Worm (Caenorhabditis elegans) whole organism, L4 larva: ENCODE data around the gene pitr-1.
"Not testable (repeated sequence)": the region's sequence is repeated elsewhere in the genome, so short reads cannot be mapped to it uniquely, and the experiment has no call there.

Experiments used
- D1046.2 ChIP-seq: fragments of 200-800 bp; sonication (Bioruptor generic); IDR thresholded peaks from 2 replicates; pipeline ENCODE4 v1.3.6; 2022; ENCODE audit warnings: missing genetic modification characterization, missing compliant biosample characterization
- R02D3.7 ChIP-seq: fragments of 150-350 bp; sonication (generic microtip); optimal IDR thresholded peaks from 3 replicates; lab custom pipeline; 2014; ENCODE audit warnings: missing biosample characterization, missing genetic modification characterization
- attf-4 ChIP-seq: sonication (generic microtip); optimal IDR thresholded peaks from 3 replicates; lab custom pipeline; 2017; ENCODE audit warnings: missing biosample characterization, missing genetic modification characterization
- ceh-28 ChIP-seq: fragments of 150-350 bp; optimal IDR thresholded peaks from 2 replicates; lab custom pipeline; 2014; ENCODE audit warnings: missing biosample characterization, missing genetic modification reagents, missing genetic modification characterization
- ceh-44 ChIP-seq: fragments of 200-800 bp; sonication (Bioruptor generic); IDR thresholded peaks from 2 replicates; pipeline ENCODE4 v1.3.6; 2022; ENCODE audit warnings: missing genetic modification reagents, missing genetic modification characterization, missing compliant biosample characterization
- egl-27 ChIP-seq: sonication (generic microtip); optimal IDR thresholded peaks from 3 replicates; lab custom pipeline; 2017; ENCODE audit warnings: missing biosample characterization, missing genetic modification reagents, missing genetic modification characterization
- egl-43 ChIP-seq: fragments of 200-800 bp; sonication (Bioruptor generic); IDR thresholded peaks from 2 replicates; pipeline ENCODE4 v1.3.6; 2022; ENCODE audit warnings: missing genetic modification reagents, missing genetic modification characterization, missing compliant biosample characterization
- fkh-10 ChIP-seq: fragments of 150-350 bp; optimal IDR thresholded peaks from 2 replicates; lab custom pipeline; 2014; ENCODE audit warnings: missing biosample characterization, missing genetic modification reagents, missing genetic modification characterization
- lim-7 ChIP-seq: fragments of 200-800 bp; sonication (Bioruptor generic); IDR thresholded peaks from 2 replicates; pipeline ENCODE4 v1.3.6; 2022; ENCODE audit warnings: missing genetic modification characterization, missing compliant biosample characterization
- lsy-2 ChIP-seq, 2 experiments: fragments of 150-350 bp in 1 of 2; sonication (generic microtip) in 1 of 2; optimal IDR thresholded peaks; 2 replicates each; lab custom pipeline; 2014 to 2017; ENCODE audit warnings: missing biosample characterization in 2 of 2, missing genetic modification characterization in 2 of 2
- madf-9 ChIP-seq: fragments of 200-800 bp; sonication (Bioruptor generic); conservative IDR thresholded peaks from 2 replicates; pipeline ENCODE4 v1.3.6; 2022; ENCODE audit warnings: missing genetic modification reagents, missing genetic modification characterization, missing compliant biosample characterization
- nhr-10 ChIP-seq: fragments of 150-350 bp; optimal IDR thresholded peaks from 2 replicates; lab custom pipeline; 2014; ENCODE audit warnings: missing biosample characterization, missing genetic modification characterization
- unc-62 ChIP-seq, 3 experiments: fragments of 150-350 bp in 1 of 3; sonication (generic microtip); optimal IDR thresholded peaks in 2 of 3; peaks in 1 of 3; 1 replicate in 1 of 3; 2 replicates in 2 of 3; lab custom pipeline; 2014 to 2017; ENCODE audit warnings: missing biosample characterization in 3 of 3, missing genetic modification characterization in 3 of 3, missing genetic modification reagents in 3 of 3, missing genotype in 1 of 3
- zag-1 ChIP-seq: fragments of 150-350 bp; optimal IDR thresholded peaks from 2 replicates; lab custom pipeline; 2014; ENCODE audit warnings: missing biosample characterization, missing genetic modification characterization

DNA sequence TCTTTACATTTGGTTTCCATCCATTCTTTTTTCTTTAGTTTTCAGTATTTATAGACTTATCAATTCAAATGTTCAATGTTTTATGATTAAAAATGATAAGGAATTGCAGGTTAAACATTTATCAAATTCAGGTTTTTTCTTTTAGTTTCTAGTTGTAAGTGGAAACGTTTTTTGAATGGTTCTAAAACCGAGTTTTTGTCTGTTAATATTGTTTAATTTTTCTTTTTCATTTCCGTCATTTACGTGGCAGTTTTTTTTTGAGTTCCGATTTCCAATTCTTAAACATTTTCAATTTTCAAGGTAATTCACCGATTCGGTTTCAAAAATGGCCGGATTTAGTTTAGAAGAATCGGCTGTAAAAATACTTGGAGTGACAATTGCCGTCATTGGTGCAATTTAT, 19.0 kb upstream of the pitr-1 start, which contains the start of gene T12B3.3:
- not testable (repeated sequence) for TF ChIP-seq egl-27 (tag; lab: Kevin White, UChicago); zag-1 (tag; lab: Kevin White, UChicago); unc-62 (GFP tag; optimal IDR thresholded peaks at IDR 0.05 in 1 of 2; lab: Kevin White, UChicago); unc-62 (tag; optimal IDR thresholded peaks at IDR 0.05; lab: Kevin White, UChicago); ceh-28 (tag; lab: Kevin White, UChicago); fkh-10 (GFP tag; lab: Kevin White, UChicago); attf-4; R02D3.7 (tag; lab: Kevin White, UChicago); ceh-44 (GFP tag; lab: Robert Waterston, UW); nhr-10 (tag; lab: Kevin White, UChicago); egl-43; madf-9 (GFP tag; lab: Robert Waterston, UW); D1046.2 (GFP tag; lab: Robert Waterston, UW); lsy-2 (tag; optimal IDR thresholded peaks at IDR 0.05; lab: Kevin White, UChicago); lim-7 (GFP tag; lab: Robert Waterston, UW)
